Worm (Caenorhabditis elegans) whole organism, L1 larva: ENCODE measurements around the gene Y51A2A.6.
A peak's percentile ranks its signal among the peaks of the same experiment; 100 is the strongest.
"Not testable (repeated sequence)": the region's sequence is repeated elsewhere in the genome, so short reads cannot be mapped to it uniquely, and the experiment has no call there.

Experiments
- C04F5.9 ChIP-seq: sonication (generic microtip); optimal IDR thresholded peaks from 2 replicates; lab custom pipeline; 2016; ENCODE audit warnings: missing genetic modification characterization, missing compliant biosample characterization
- C34B4.2 ChIP-seq: sonication (generic microtip); optimal IDR thresholded peaks from 2 replicates; lab custom pipeline; 2017; ENCODE audit warnings: mild to moderate bottlenecking, missing genetic modification characterization, missing compliant biosample characterization
- F16B12.6 ChIP-seq: fragments of 150-350 bp; optimal IDR thresholded peaks from 2 replicates; lab custom pipeline; 2014; ENCODE audit warnings: missing biosample characterization, missing genetic modification characterization
- aha-1 ChIP-seq: fragments of 150-350 bp; optimal IDR thresholded peaks from 2 replicates; lab custom pipeline; 2014; ENCODE audit warnings: missing biosample characterization, missing genetic modification characterization
- aly-2 ChIP-seq: fragments of 150-350 bp; optimal IDR thresholded peaks from 2 replicates; lab custom pipeline; 2014; ENCODE audit warnings: missing biosample characterization, missing genetic modification characterization
- ceh-82 ChIP-seq, 3 experiments: fragments of 150-350 bp in 1 of 3; sonication (generic microtip) in 2 of 3; optimal IDR thresholded peaks; 2 replicates each; lab custom pipeline; 2014 to 2017; ENCODE audit warnings: missing biosample characterization in 3 of 3, missing genetic modification characterization in 3 of 3
- ces-1 ChIP-seq: fragments of 150-350 bp; optimal IDR thresholded peaks from 2 replicates; lab custom pipeline; 2014; ENCODE audit warnings: missing biosample characterization, missing genetic modification reagents, missing genetic modification characterization
- dpl-1 ChIP-seq, 3 experiments: fragments of 150-350 bp in 2 of 3; sonication (generic microtip) in 1 of 3; optimal IDR thresholded peaks; 2 replicates each; lab custom pipeline; 2014 to 2017; ENCODE audit warnings: missing biosample characterization in 3 of 3, missing genetic modification characterization in 3 of 3, missing genetic modification reagents in 3 of 3
- efl-1 ChIP-seq, 4 experiments: fragments of 150-350 bp; optimal IDR thresholded peaks in 3 of 4; peaks in 1 of 4; 1 replicate in 1 of 4; 2 replicates in 3 of 4; lab custom pipeline; 2014; ENCODE audit warnings: missing biosample characterization in 2 of 4, missing genetic modification characterization in 2 of 4, missing genetic modification reagents in 2 of 4
- egl-13 ChIP-seq: sonication (generic microtip); optimal IDR thresholded peaks from 2 replicates; lab custom pipeline; 2016; ENCODE audit warnings: missing genotype, missing genetic modification reagents, missing genetic modification characterization, missing compliant biosample characterization
- elt-2 ChIP-seq: sonication (generic microtip); optimal IDR thresholded peaks from 2 replicates; lab custom pipeline; 2016; ENCODE audit warnings: missing genetic modification characterization, mild to moderate bottlenecking, inconsistent platforms, missing compliant biosample characterization, missing genetic modification reagents
- ets-5 ChIP-seq: fragments of 200-800 bp; sonication (Bioruptor generic); IDR thresholded peaks from 2 replicates; pipeline ENCODE4 v1.3.6; 2022; ENCODE audit warnings: missing genetic modification characterization, missing compliant biosample characterization
- fkh-8 ChIP-seq: sonication (generic microtip); optimal IDR thresholded peaks from 2 replicates; lab custom pipeline; 2016; ENCODE audit warnings: mild to moderate bottlenecking, missing genetic modification characterization, missing compliant biosample characterization
- grh-1 ChIP-seq: fragments of 200-800 bp; sonication (Bioruptor generic); IDR thresholded peaks from 2 replicates; pipeline ENCODE4 v1.3.6; 2022; ENCODE audit warnings: missing genetic modification reagents, missing genetic modification characterization, missing compliant biosample characterization
- hlh-4 ChIP-seq: sonication (generic microtip); optimal IDR thresholded peaks from 2 replicates; lab custom pipeline; 2016; ENCODE audit warnings: mild to moderate bottlenecking, missing genetic modification characterization, missing compliant biosample characterization
- hpl-2 ChIP-seq: fragments of 150-350 bp; optimal IDR thresholded peaks from 2 replicates; lab custom pipeline; 2014; ENCODE audit warnings: missing biosample characterization, missing genetic modification reagents, missing genetic modification characterization
- lin-15B ChIP-seq: fragments of 150-350 bp; sonication (generic microtip); optimal IDR thresholded peaks from 3 replicates; lab custom pipeline; 2014; ENCODE audit warnings: missing biosample characterization, missing genetic modification characterization
- lin-35 ChIP-seq, 2 experiments: fragments of 150-350 bp; optimal IDR thresholded peaks; 2 replicates each; lab custom pipeline; 2014; ENCODE audit warnings: missing biosample characterization in 2 of 2, missing genetic modification characterization in 2 of 2, missing genetic modification reagents in 2 of 2
- lin-39 ChIP-seq: fragments of 150-350 bp; optimal IDR thresholded peaks from 2 replicates; lab custom pipeline; 2014; ENCODE audit warnings: missing biosample characterization, missing genetic modification reagents, missing genetic modification characterization
- lsy-2 ChIP-seq, 2 experiments: fragments of 150-350 bp; optimal IDR thresholded peaks; 2 replicates each; lab custom pipeline; 2014; ENCODE audit warnings: missing biosample characterization in 2 of 2, missing genetic modification characterization in 2 of 2
- mab-9 ChIP-seq: fragments of 200-800 bp; sonication (Bioruptor generic); IDR thresholded peaks from 2 replicates; pipeline ENCODE4 v1.3.6; 2022; ENCODE audit warnings: missing genetic modification reagents, missing genetic modification characterization, missing compliant biosample characterization
- mdl-1 ChIP-seq, 2 experiments: fragments of 150-350 bp; optimal IDR thresholded peaks; 2 replicates each; lab custom pipeline; 2014 to 2017; ENCODE audit warnings: missing biosample characterization in 2 of 2, missing genetic modification characterization in 2 of 2, inconsistent platforms in 1 of 2
- nhr-19 ChIP-seq: fragments of 200-800 bp; sonication (Bioruptor generic); conservative IDR thresholded peaks from 2 replicates; pipeline ENCODE4 v1.3.6; 2022; ENCODE audit warnings: missing genetic modification characterization, missing compliant biosample characterization
- nhr-20 ChIP-seq: sonication (generic microtip); optimal IDR thresholded peaks from 2 replicates; lab custom pipeline; 2016; ENCODE audit warnings: mild to moderate bottlenecking, missing genetic modification characterization, missing compliant biosample characterization
- nhr-237 ChIP-seq: fragments of 150-350 bp; optimal IDR thresholded peaks from 2 replicates; lab custom pipeline; 2014; ENCODE audit warnings: missing biosample characterization, missing genetic modification characterization
- nhr-28 ChIP-seq: fragments of 150-350 bp; optimal IDR thresholded peaks from 2 replicates; lab custom pipeline; 2014; ENCODE audit warnings: missing biosample characterization, missing genetic modification characterization
- nhr-71 ChIP-seq: sonication (generic microtip); optimal IDR thresholded peaks from 2 replicates; lab custom pipeline; 2016; ENCODE audit warnings: mild to moderate bottlenecking, missing genetic modification characterization, moderate library complexity, missing compliant biosample characterization
- nhr-84 ChIP-seq: sonication (generic microtip); optimal IDR thresholded peaks from 2 replicates; lab custom pipeline; 2017; ENCODE audit warnings: missing biosample characterization, missing genetic modification characterization
- pqm-1 ChIP-seq: sonication (generic microtip); optimal IDR thresholded peaks from 3 replicates; lab custom pipeline; 2017; ENCODE audit warnings: missing biosample characterization, missing genetic modification characterization
- snpc-4 ChIP-seq: fragments of 150-350 bp; optimal IDR thresholded peaks from 2 replicates; lab custom pipeline; 2014; ENCODE audit warnings: missing biosample characterization, missing genetic modification characterization
- snu-23 ChIP-seq: sonication (generic microtip); optimal IDR thresholded peaks from 2 replicates; lab custom pipeline; 2016; ENCODE audit warnings: missing genetic modification characterization, missing compliant biosample characterization
- sptf-1 ChIP-seq: fragments of 150-350 bp; optimal IDR thresholded peaks from 2 replicates; lab custom pipeline; 2014; ENCODE audit warnings: missing biosample characterization, missing genetic modification characterization
- sup-37 ChIP-seq: fragments of 200-800 bp; sonication (Bioruptor generic); optimal IDR thresholded peaks from 2 replicates; lab custom pipeline; 2018; ENCODE audit warnings: mild to moderate bottlenecking, missing genetic modification characterization, missing compliant biosample characterization
- tlp-1 ChIP-seq: fragments of 150-350 bp; optimal IDR thresholded peaks from 2 replicates; lab custom pipeline; 2014; ENCODE audit warnings: missing biosample characterization, missing genetic modification characterization
- unc-86 ChIP-seq: sonication (generic microtip); optimal IDR thresholded peaks from 2 replicates; lab custom pipeline; 2016; ENCODE audit warnings: missing genetic modification characterization, missing compliant biosample characterization
- unc-98 ChIP-seq: fragments of 200-800 bp; sonication (Bioruptor generic); IDR thresholded peaks from 2 replicates; pipeline ENCODE4 v1.3.6; 2022; ENCODE audit warnings: missing genetic modification characterization, missing compliant biosample characterization
- vab-15 ChIP-seq: sonication (generic microtip); optimal IDR thresholded peaks from 2 replicates; lab custom pipeline; 2017; ENCODE audit warnings: missing genotype, mild to moderate bottlenecking, missing genetic modification characterization, missing compliant biosample characterization
- zip-4 ChIP-seq: fragments of 200-800 bp; sonication (Bioruptor generic); optimal IDR thresholded peaks from 2 replicates; lab custom pipeline; 2018; ENCODE audit warnings: mild to moderate bottlenecking, missing genetic modification characterization, moderate library complexity, missing compliant biosample characterization
- ztf-11 ChIP-seq, 2 experiments: sonication (generic microtip); optimal IDR thresholded peaks; 2 replicates each; lab custom pipeline; 2016 to 2017; ENCODE audit warnings: missing genetic modification characterization in 2 of 2, missing biosample characterization in 1 of 2, missing compliant biosample characterization in 1 of 2

Y51A2A.6 gene

DNA sequence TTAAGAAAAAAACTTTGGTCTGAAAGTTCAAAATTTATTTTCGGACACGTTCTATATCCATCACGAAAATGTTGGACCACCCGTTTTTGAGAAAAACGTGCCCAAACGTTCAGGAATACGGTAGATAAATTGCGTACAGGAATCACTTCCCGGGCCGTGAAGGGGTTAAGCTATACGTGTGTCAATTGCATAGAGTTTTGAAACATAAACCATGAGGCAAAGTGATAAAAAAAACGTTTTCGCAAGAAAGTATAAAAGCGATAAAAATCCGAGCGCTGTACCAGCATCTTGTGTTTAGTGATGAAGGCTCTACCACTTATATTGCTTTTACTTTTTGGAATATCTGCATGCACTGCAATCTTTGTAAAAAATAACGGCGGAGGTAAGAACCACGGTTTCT is at the start of gene Y51A2A.6:
Gene Y51A2A.6 (plus strand): TSS at position 301 of the 400 bp plus-strand sequence.
- not testable (repeated sequence) for TF ChIP-seq lin-15B (tag; lab: Kevin White, UChicago); unc-86 (tag; lab: Kevin White, UChicago); mab-9 (GFP tag; lab: Robert Waterston, UW)
- TF ChIP-seq, all 84 proteins: peak for 0; not testable (repeated sequence) for 84

DNA sequence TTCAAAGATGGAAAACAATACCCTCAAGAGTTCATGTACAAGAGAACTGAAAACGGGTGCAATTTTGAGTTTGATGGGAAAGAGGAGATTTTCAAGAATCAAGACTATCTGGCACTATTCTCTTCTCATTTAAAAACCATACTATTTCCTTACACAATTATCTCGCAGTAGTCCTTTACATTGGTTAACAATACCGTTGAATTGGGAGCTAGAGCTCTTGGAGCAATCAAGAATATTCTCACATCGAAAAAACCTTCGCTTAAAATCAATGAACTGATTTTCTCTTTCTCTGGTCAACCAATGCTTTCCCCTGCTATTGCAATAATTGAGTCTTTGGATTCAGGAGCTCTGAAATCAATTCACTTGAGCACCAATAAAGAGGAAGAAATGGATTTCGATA is 49.0 kb upstream of the Y51A2A.6 start, which contains the start of gene R10E8.2:
Gene R10E8.2 (plus strand): TSS at position 301 of the 400 bp plus-strand sequence.
- TF ChIP-seq zip-4 (GFP tag; lab: Kevin White, UChicago) (no peak), vab-15 (tag; lab: Kevin White, UChicago) (no peak), lin-39 (tag; lab: Kevin White, UChicago) (no peak), pqm-1 (tag; lab: Kevin White, UChicago) (no peak), grh-1 (GFP tag; lab: Robert Waterston, UW) (no peak), ets-5 (no peak), ces-1 (GFP tag; lab: Kevin White, UChicago) (no peak), mdl-1 (tag; optimal IDR thresholded peaks at IDR 0.05; lab: Kevin White, UChicago) (no peak), fkh-8 (no peak), F16B12.6 (tag; lab: Kevin White, UChicago) (no peak), lsy-2 (tag; optimal IDR thresholded peaks at IDR 0.05; lab: Kevin White, UChicago) (no peak), C34B4.2 (no peak)
- TF ChIP-seq, all 84 proteins: peak for 0

DNA sequence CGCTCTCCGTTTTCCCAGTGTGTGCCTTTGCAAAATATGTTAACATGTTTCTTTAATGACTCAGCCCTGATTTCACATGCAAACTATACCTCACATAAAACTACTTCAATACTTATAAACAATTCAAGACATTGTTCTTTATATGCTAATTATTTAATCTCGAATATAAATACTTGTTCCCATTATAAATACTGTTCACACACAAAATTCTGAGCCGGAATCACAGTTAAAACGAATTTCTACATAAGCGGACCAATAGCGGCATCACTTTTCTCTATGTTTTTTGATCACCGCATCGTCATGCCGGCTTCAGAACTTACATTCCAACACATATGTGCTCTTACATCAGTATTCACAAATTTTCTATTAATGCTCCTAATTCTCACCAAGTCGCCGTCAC is 48.0 kb upstream of the Y51A2A.6 start, which contains the start of gene R10E8.5:
Gene R10E8.5 (plus strand): TSS at position 301 of the 400 bp plus-strand sequence.
- no peak for TF ChIP-seq hpl-2
- TF ChIP-seq nhr-20, result no peak
- no peak for TF ChIP-seq aha-1
- no peak for TF ChIP-seq nhr-237

DNA sequence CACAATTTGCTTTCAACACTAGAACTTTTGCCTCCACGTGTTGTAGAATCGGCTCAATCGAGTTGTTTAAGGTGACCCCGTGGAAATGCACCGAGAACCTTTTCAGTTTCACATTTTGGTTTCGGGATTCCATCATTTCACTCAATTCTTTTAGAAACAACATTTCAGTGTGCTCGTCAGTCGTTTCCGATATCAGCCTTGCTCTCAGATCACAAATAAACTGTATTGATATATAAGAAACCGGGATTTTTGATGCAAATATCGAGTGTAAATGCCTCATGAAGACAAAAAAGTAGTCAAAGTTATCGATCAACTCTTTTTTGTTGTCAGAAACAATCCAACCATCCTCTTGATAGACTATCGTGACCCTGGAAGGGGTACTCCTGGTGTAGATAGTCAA is 37.0 kb upstream of the Y51A2A.6 start:
- TF ChIP-seq C04F5.9 (tag; lab: Kevin White, UChicago), result no peak
- TF ChIP-seq dpl-1 (GFP tag; optimal IDR thresholded peaks at IDR 0.05; lab: Kevin White, UChicago), result no peak
- no peak for TF ChIP-seq efl-1 (optimal IDR thresholded peaks at IDR 0.05; lab: Kevin White, UChicago)
- TF ChIP-seq efl-1 (GFP tag; optimal IDR thresholded peaks at IDR 0.05 in 1 of 2; lab: Kevin White, UChicago), result peak in 1 of 2 experiments; percentile 75
- no peak for TF ChIP-seq snpc-4 (tag; lab: Kevin White, UChicago)
- TF ChIP-seq ceh-82 (tag; optimal IDR thresholded peaks at IDR 0.05; lab: Kevin White, UChicago), result no peak
- TF ChIP-seq mdl-1 (tag; optimal IDR thresholded peaks at IDR 0.05; lab: Kevin White, UChicago), result no peak
- TF ChIP-seq, all 84 proteins: peak for 1

DNA sequence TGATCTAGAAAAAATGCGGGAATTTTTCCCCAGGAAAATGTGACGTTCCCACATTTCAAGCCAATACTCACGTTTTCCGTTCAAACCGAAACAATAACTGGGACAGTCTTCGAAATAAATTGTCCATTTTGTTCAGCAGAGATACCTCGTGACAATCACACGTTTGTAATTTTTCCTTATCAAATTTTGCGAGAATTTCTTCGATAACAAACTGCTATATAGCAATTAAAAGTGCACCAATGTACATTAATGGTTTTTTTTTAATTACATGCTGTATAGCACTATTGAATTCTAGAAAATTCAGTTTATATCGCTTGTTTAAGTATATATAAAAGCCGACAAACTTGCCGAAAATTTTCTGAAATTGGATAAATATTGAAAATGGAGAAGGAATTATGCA is 36.3 kb upstream of the Y51A2A.6 start, which contains the start of gene R10E8.6:
Gene R10E8.6 (minus strand): TSS at position 154 of the 400 bp plus-strand sequence.
- TF ChIP-seq elt-2 (tag; lab: Kevin White, UChicago), result peak; percentile 78
- peak; percentile 52 for TF ChIP-seq tlp-1 (tag; lab: Kevin White, UChicago)
- no peak for TF ChIP-seq pqm-1 (tag; lab: Kevin White, UChicago)
- no peak for TF ChIP-seq efl-1 (optimal IDR thresholded peaks at IDR 0.05; lab: Kevin White, UChicago)
- peak in 1 of 2 experiments; percentile 36 for TF ChIP-seq efl-1 (GFP tag; optimal IDR thresholded peaks at IDR 0.05 in 1 of 2; lab: Kevin White, UChicago)
- TF ChIP-seq C34B4.2, result no peak
- peak in 1 of 2 experiments; percentile 29 for TF ChIP-seq lin-35 (GFP tag; optimal IDR thresholded peaks at IDR 0.05; lab: Kevin White, UChicago)
- no peak for TF ChIP-seq aly-2
- no peak for TF ChIP-seq nhr-84 (tag; lab: Kevin White, UChicago)

DNA sequence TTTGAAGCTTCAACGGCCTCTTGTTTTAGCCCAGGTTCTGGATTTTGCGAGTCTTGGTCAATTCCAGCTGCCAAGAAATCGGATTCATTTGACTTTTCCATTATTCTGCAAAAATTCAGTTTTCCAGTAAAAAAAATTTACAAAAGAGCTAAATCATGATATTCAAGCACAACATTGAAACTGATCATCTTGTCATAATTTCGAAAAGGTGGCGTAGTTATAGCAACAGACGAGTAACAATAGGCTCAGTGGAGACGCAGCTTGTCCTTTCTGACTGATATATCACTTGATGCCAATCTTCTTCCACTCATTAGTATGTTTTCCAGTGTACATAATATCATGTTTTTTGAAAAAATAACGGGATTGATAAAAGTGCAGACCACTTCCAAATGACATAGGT is 33.8 kb upstream of the Y51A2A.6 start, which contains the start of gene fbxa-213:
Gene fbxa-213 (minus strand): TSS at position 101 of the 400 bp plus-strand sequence.
- TF ChIP-seq aha-1 (no peak), snu-23 (GFP tag; lab: Kevin White, UChicago) (no peak), nhr-71 (tag; lab: Kevin White, UChicago) (no peak), nhr-19 (GFP tag; lab: Robert Waterston, UW) (no peak), sup-37 (GFP tag; lab: Kevin White, UChicago) (no peak), fkh-8 (no peak), dpl-1 (GFP tag; optimal IDR thresholded peaks at IDR 0.05; lab: Kevin White, UChicago) (no peak), nhr-28 (no peak), nhr-237 (no peak), ztf-11 (tag; optimal IDR thresholded peaks at IDR 0.05; lab: Kevin White, UChicago) (no peak), unc-98 (no peak), hlh-4 (tag; lab: Kevin White, UChicago) (no peak), sptf-1 (tag; lab: Kevin White, UChicago) (no peak), egl-13 (tag; lab: Kevin White, UChicago) (no peak), snpc-4 (tag; lab: Kevin White, UChicago) (no peak)
